Fruit fly (Drosophila melanogaster) Kc167 (cell line): ENCODE data around the gene rdgC.

ENCODE experiments used
- Sin3A ChIP-seq: fragments of >200 bp; optimal IDR thresholded peaks from 2 replicates; lab custom pipeline; 2018; ENCODE audit warnings: missing external identifiers
- h ChIP-seq: fragments of >200 bp; optimal IDR thresholded peaks from 3 replicates; lab custom pipeline; 2018; ENCODE audit warnings: missing external identifiers
- insv ChIP-seq: fragments of >200 bp; optimal IDR thresholded peaks from 3 replicates; lab custom pipeline; 2018; ENCODE audit warnings: missing external identifiers
- psq ChIP-seq: fragments of >200 bp; optimal IDR thresholded peaks from 2 replicates; lab custom pipeline; 2017; ENCODE audit warnings: missing external identifiers

- TF ChIP-seq h (no peak), psq (no peak), Sin3A (lab: Kevin White, UChicago) (no peak), insv (no peak)
These were observed 33.4 kb downstream of the rdgC start for dm6 chr3L:20281254-20281653.
